Worm (Caenorhabditis elegans): ENCODE results near the gene T13C2.7.

ce11 chrII:6754671-6755224, 24.5 kb upstream of the T13C2.7 start, which contains the start of the genes srx-95 and fis-1:
- no peak for TF ChIP-seq unc-39 (tag; optimal IDR thresholded peaks at IDR 0.05)
- no peak for TF ChIP-seq rbr-2 (tag; optimal IDR thresholded peaks at IDR 0.05)
- TF ChIP-seq nhr-48 (tag; optimal IDR thresholded peaks at IDR 0.05), result no peak

All from whole organism, L4 larva.